Worm (Caenorhabditis elegans) whole organism, L4 larva: Measurements from ENCODE around the gene C27C12.4.

Source experiments
- D1046.2 ChIP-seq: fragments of 200-800 bp; sonication (Bioruptor generic); IDR thresholded peaks from 2 replicates; pipeline ENCODE4 v1.3.6; 2022; ENCODE audit warnings: missing genetic modification characterization, missing compliant biosample characterization
- F26F4.8 ChIP-seq: fragments of 200-800 bp; sonication (Bioruptor generic); conservative IDR thresholded peaks from 2 replicates; pipeline ENCODE4 v1.3.6; 2022; ENCODE audit warnings: missing genetic modification characterization, missing compliant biosample characterization
- F44E2.7 ChIP-seq: fragments of 200-800 bp; sonication (Bioruptor generic); IDR thresholded peaks from 2 replicates; pipeline ENCODE4 v2.1.2; 2022; ENCODE audit warnings: missing genetic modification characterization, missing compliant biosample characterization
- Y48G9A.11 ChIP-seq: fragments of 200-800 bp; sonication (Bioruptor generic); IDR thresholded peaks from 2 replicates; pipeline ENCODE4 v1.3.6; 2022; ENCODE audit warnings: missing genetic modification reagents, missing genetic modification characterization, missing compliant biosample characterization
- Y5F2A.4 ChIP-seq: fragments of 200-800 bp; sonication (Bioruptor generic); optimal IDR thresholded peaks from 2 replicates; lab custom pipeline; 2018; ENCODE audit warnings: mild to moderate bottlenecking, missing genetic modification characterization, missing compliant biosample characterization
- ZK546.5 ChIP-seq, 2 experiments: sonication (generic microtip); optimal IDR thresholded peaks; 2 replicates each; lab custom pipeline; 2017; ENCODE audit warnings: missing biosample characterization in 2 of 2, missing genetic modification characterization in 2 of 2
- aha-1 ChIP-seq: fragments of 150-350 bp; peaks from one replicate; lab custom pipeline; 2014; ENCODE audit warnings: missing biosample characterization, missing genetic modification characterization
- aly-2 ChIP-seq: sonication (generic microtip); optimal IDR thresholded peaks from 2 replicates; lab custom pipeline; 2018; ENCODE audit warnings: missing biosample characterization, missing genetic modification characterization
- ceh-20 ChIP-seq: fragments of 200-800 bp; sonication (Bioruptor generic); IDR thresholded peaks from 2 replicates; pipeline ENCODE4 v1.3.6; 2022; ENCODE audit warnings: missing genetic modification reagents, missing genetic modification characterization, missing compliant biosample characterization
- ceh-32 ChIP-seq: sonication (generic microtip); optimal IDR thresholded peaks from 2 replicates; lab custom pipeline; 2016; ENCODE audit warnings: mild to moderate bottlenecking, missing genetic modification characterization, missing compliant biosample characterization; ENCODE audit not compliant: poor library complexity
- ceh-82 ChIP-seq: sonication (generic microtip); optimal IDR thresholded peaks from 2 replicates; lab custom pipeline; 2017; ENCODE audit warnings: missing biosample characterization, missing genetic modification characterization
- ces-1 ChIP-seq: fragments of 150-350 bp; sonication (generic microtip); optimal IDR thresholded peaks from 4 replicates; lab custom pipeline; 2014; ENCODE audit warnings: missing biosample characterization, missing genetic modification reagents, missing genetic modification characterization
- ctbp-1 ChIP-seq: fragments of 200-800 bp; sonication (Bioruptor generic); IDR thresholded peaks from 2 replicates; pipeline ENCODE4 v1.3.6; 2022; ENCODE audit warnings: missing genetic modification reagents, missing genetic modification characterization, missing compliant biosample characterization
- daf-16 ChIP-seq, 3 experiments: sonication (generic microtip); optimal IDR thresholded peaks; 2 replicates each; lab custom pipeline; 2016 to 2017; ENCODE audit warnings: missing genetic modification characterization in 3 of 3, missing genetic modification reagents in 3 of 3, mild to moderate bottlenecking in 2 of 3, missing compliant biosample characterization in 2 of 3, missing biosample characterization in 1 of 3, moderate library complexity in 1 of 3
- daf-19 ChIP-seq: fragments of 200-800 bp; sonication (Bioruptor generic); conservative IDR thresholded peaks from 2 replicates; pipeline ENCODE4 v1.3.6; 2022; ENCODE audit warnings: missing genetic modification characterization, missing compliant biosample characterization
- dmd-8 ChIP-seq: fragments of 200-800 bp; sonication (Bioruptor generic); IDR thresholded peaks from 2 replicates; pipeline ENCODE4 v1.3.6; 2022; ENCODE audit warnings: missing genetic modification characterization, missing compliant biosample characterization
- duxl-1 ChIP-seq: sonication (generic microtip); optimal IDR thresholded peaks from 2 replicates; lab custom pipeline; 2016; ENCODE audit warnings: mild to moderate bottlenecking, missing genetic modification characterization, moderate library complexity, missing compliant biosample characterization; ENCODE audit not compliant: poor library complexity
- egl-27 ChIP-seq: sonication (generic microtip); optimal IDR thresholded peaks from 3 replicates; lab custom pipeline; 2017; ENCODE audit warnings: missing biosample characterization, missing genetic modification reagents, missing genetic modification characterization
- fkh-10 ChIP-seq: fragments of 150-350 bp; optimal IDR thresholded peaks from 2 replicates; lab custom pipeline; 2014; ENCODE audit warnings: missing biosample characterization, missing genetic modification reagents, missing genetic modification characterization
- hlh-11 ChIP-seq: fragments of 200-800 bp; sonication (Bioruptor generic); optimal IDR thresholded peaks from 2 replicates; lab custom pipeline; 2018; ENCODE audit warnings: mild to moderate bottlenecking, missing genetic modification characterization, missing compliant biosample characterization
- hlh-30 ChIP-seq: sonication (generic microtip); optimal IDR thresholded peaks from 2 replicates; lab custom pipeline; 2017; ENCODE audit warnings: antibody characterized with exemption, mild to moderate bottlenecking, missing genetic modification characterization, missing compliant biosample characterization; ENCODE audit not compliant: insufficient read depth
- lim-7 ChIP-seq: fragments of 200-800 bp; sonication (Bioruptor generic); IDR thresholded peaks from 2 replicates; pipeline ENCODE4 v1.3.6; 2022; ENCODE audit warnings: missing genetic modification characterization, missing compliant biosample characterization
- lin-1 ChIP-seq: fragments of 200-800 bp; sonication (Bioruptor generic); IDR thresholded peaks from 2 replicates; pipeline ENCODE4 v1.3.6; 2022; ENCODE audit warnings: missing genetic modification reagents, missing genetic modification characterization, missing compliant biosample characterization
- lin-13 ChIP-seq: fragments of 150-350 bp; optimal IDR thresholded peaks from 2 replicates; lab custom pipeline; 2014; ENCODE audit warnings: missing biosample characterization, missing genetic modification reagents, missing genetic modification characterization
- lin-29 ChIP-seq: fragments of 200-800 bp; sonication (Bioruptor generic); IDR thresholded peaks from 2 replicates; pipeline ENCODE4 v1.3.6; 2022; ENCODE audit warnings: missing genetic modification reagents, missing genetic modification characterization, missing compliant biosample characterization
- lin-38 ChIP-seq: fragments of 200-800 bp; sonication (Bioruptor generic); IDR thresholded peaks from 2 replicates; pipeline ENCODE4 v1.3.6; 2022; ENCODE audit warnings: missing genetic modification reagents, missing genetic modification characterization, missing compliant biosample characterization
- lir-3 ChIP-seq: sonication (generic microtip); optimal IDR thresholded peaks from 2 replicates; lab custom pipeline; 2016; ENCODE audit warnings: mild to moderate bottlenecking, missing genetic modification characterization, missing compliant biosample characterization
- lsy-2 ChIP-seq, 2 experiments: fragments of 150-350 bp in 1 of 2; sonication (generic microtip) in 1 of 2; optimal IDR thresholded peaks; 2 replicates each; lab custom pipeline; 2014 to 2017; ENCODE audit warnings: missing biosample characterization in 2 of 2, missing genetic modification characterization in 2 of 2
- madf-5 ChIP-seq, 2 experiments: fragments of 200-800 bp; sonication (Bioruptor generic); IDR thresholded peaks; 2 replicates each; pipeline ENCODE4 v1.3.6; 2022; ENCODE audit warnings: missing compliant biosample characterization in 2 of 2, missing genetic modification characterization in 2 of 2
- mdt-29 ChIP-seq: fragments of 200-800 bp; sonication (Bioruptor generic); IDR thresholded peaks from 2 replicates; pipeline ENCODE4 v1.3.6; 2022; ENCODE audit warnings: missing genetic modification reagents, missing genetic modification characterization, missing compliant biosample characterization
- mep-1 ChIP-seq: fragments of 150-350 bp; sonication (generic microtip); optimal IDR thresholded peaks from 3 replicates; lab custom pipeline; 2014; ENCODE audit warnings: missing biosample characterization, missing genetic modification characterization
- nhr-10 ChIP-seq: fragments of 150-350 bp; optimal IDR thresholded peaks from 2 replicates; lab custom pipeline; 2014; ENCODE audit warnings: missing biosample characterization, missing genetic modification characterization
- nhr-102 ChIP-seq: sonication (generic microtip); optimal IDR thresholded peaks from 2 replicates; lab custom pipeline; 2016; ENCODE audit warnings: mild to moderate bottlenecking, missing genetic modification characterization, moderate library complexity, missing compliant biosample characterization
- nhr-28 ChIP-seq: fragments of 150-350 bp; optimal IDR thresholded peaks from 2 replicates; lab custom pipeline; 2014; ENCODE audit warnings: missing biosample characterization, missing genetic modification characterization
- nhr-6 ChIP-seq: fragments of 150-350 bp; optimal IDR thresholded peaks from 2 replicates; lab custom pipeline; 2014; ENCODE audit warnings: missing biosample characterization, missing genetic modification characterization
- pha-4 ChIP-seq, 2 experiments: fragments of 150-350 bp in 1 of 2; fragments of 200-800 bp in 1 of 2; sonication (Bioruptor generic) in 1 of 2; IDR thresholded peaks in 1 of 2; optimal IDR thresholded peaks in 1 of 2; 2 replicates each; pipeline versions ENCODE4 v1.3.6 to Lab custom; 2014 to 2022; ENCODE audit warnings: missing genetic modification characterization in 2 of 2, missing genetic modification reagents in 2 of 2, missing biosample characterization in 1 of 2, missing compliant biosample characterization in 1 of 2
- pqm-1 ChIP-seq: sonication (generic microtip); optimal IDR thresholded peaks from 2 replicates; lab custom pipeline; 2017; ENCODE audit warnings: missing biosample characterization, missing genetic modification characterization
- rbr-2 ChIP-seq: sonication (generic microtip); optimal IDR thresholded peaks from 2 replicates; lab custom pipeline; 2016; ENCODE audit warnings: missing genotype, missing genetic modification characterization, missing compliant biosample characterization
- set-16 ChIP-seq: fragments of 200-800 bp; sonication (Bioruptor generic); IDR thresholded peaks from 2 replicates; pipeline ENCODE4 v1.3.6; 2022; ENCODE audit warnings: missing genetic modification reagents, missing genetic modification characterization, missing compliant biosample characterization
- skn-1 ChIP-seq: fragments of 150-350 bp; optimal IDR thresholded peaks from 2 replicates; lab custom pipeline; 2014; ENCODE audit warnings: missing biosample characterization, missing genetic modification characterization
- spr-1 ChIP-seq: sonication (generic microtip); optimal IDR thresholded peaks from 2 replicates; lab custom pipeline; 2016; ENCODE audit warnings: mild to moderate bottlenecking, missing genetic modification characterization, missing compliant biosample characterization
- tag-97 ChIP-seq: fragments of 200-800 bp; sonication (Bioruptor generic); IDR thresholded peaks from 2 replicates; pipeline ENCODE4 v1.3.6; 2022; ENCODE audit warnings: missing genetic modification characterization, missing compliant biosample characterization
- unc-130 ChIP-seq: sonication (generic microtip); optimal IDR thresholded peaks from 2 replicates; lab custom pipeline; 2016; ENCODE audit warnings: missing genetic modification reagents, missing genetic modification characterization, missing compliant biosample characterization
- unc-62 ChIP-seq, 3 experiments: fragments of 150-350 bp in 1 of 3; sonication (generic microtip); optimal IDR thresholded peaks in 2 of 3; peaks in 1 of 3; 1 replicate in 1 of 3; 2 replicates in 2 of 3; lab custom pipeline; 2014 to 2017; ENCODE audit warnings: missing biosample characterization in 3 of 3, missing genetic modification characterization in 3 of 3, missing genetic modification reagents in 3 of 3, missing genotype in 1 of 3
- vab-7 ChIP-seq: fragments of 200-800 bp; sonication (Bioruptor generic); IDR thresholded peaks from 2 replicates; pipeline ENCODE4 v1.3.6; 2022; ENCODE audit warnings: missing genetic modification reagents, missing genetic modification characterization, missing compliant biosample characterization
- zfp-3 ChIP-seq: fragments of 200-800 bp; sonication (Bioruptor generic); conservative IDR thresholded peaks from 2 replicates; pipeline ENCODE4 v1.3.6; 2022; ENCODE audit warnings: missing genetic modification reagents, missing genetic modification characterization, missing compliant biosample characterization
- zip-11 ChIP-seq: fragments of 200-800 bp; sonication (Bioruptor generic); IDR thresholded peaks from 2 replicates; pipeline ENCODE4 v1.3.6; 2022; ENCODE audit warnings: missing genetic modification characterization, missing compliant biosample characterization

The C27C12.4 gene

ce11 chrX:14841030-14841429, 12.9 kb upstream of the C27C12.4 start (continued):
- no peak for TF ChIP-seq lir-3 (tag; lab: Kevin White, UChicago)
- no peak for TF ChIP-seq aly-2 (tag; lab: Kevin White, UChicago)

DNA sequence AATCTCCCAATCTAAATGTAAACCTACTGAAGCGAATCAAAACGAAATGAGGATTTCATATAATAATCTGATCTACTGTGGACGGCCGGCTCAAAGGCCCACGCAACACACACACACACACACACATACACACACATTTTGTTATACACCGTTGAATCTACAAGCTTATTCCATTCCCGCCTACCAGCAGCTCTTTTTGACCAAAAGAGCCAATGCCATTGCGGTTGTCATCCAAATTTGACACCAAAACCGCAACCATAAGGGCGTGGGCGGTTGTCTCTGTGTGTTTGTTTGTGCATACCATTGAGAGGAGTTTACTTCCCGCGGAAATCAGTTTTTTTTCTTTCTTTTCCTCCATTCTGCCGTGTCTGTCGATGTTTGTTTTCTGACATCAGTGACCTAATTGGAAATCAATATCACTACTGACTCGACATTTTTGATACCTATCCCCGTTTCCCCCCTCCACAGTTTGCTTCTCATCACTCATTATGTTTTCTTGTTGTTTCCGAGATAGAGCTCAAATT, 11.0 kb upstream of the C27C12.4 start:
- no peak for TF ChIP-seq mdt-29 (GFP tag; lab: Robert Waterston, UW)
- TF ChIP-seq D1046.2 (GFP tag; lab: Robert Waterston, UW), result no peak
- TF ChIP-seq nhr-6, result no peak
- no peak for TF ChIP-seq pha-4 (GFP tag; IDR thresholded peaks at IDR 0.05; lab: Robert Waterston, UW)
- peak; percentile 77 for TF ChIP-seq pha-4 (tag; optimal IDR thresholded peaks at IDR 0.05; lab: Kevin White, UChicago)
- no peak for TF ChIP-seq lin-29 (GFP tag; lab: Robert Waterston, UW)
- TF ChIP-seq lin-38 (GFP tag; lab: Robert Waterston, UW), result no peak
- no peak for TF ChIP-seq F44E2.7 (GFP tag; lab: Robert Waterston, UW)
- no peak for TF ChIP-seq Y48G9A.11 (GFP tag; lab: Robert Waterston, UW)
- TF ChIP-seq skn-1 (tag; lab: Kevin White, UChicago), result no peak
- no peak for TF ChIP-seq unc-62 (GFP tag; optimal IDR thresholded peaks at IDR 0.05 in 1 of 2; lab: Kevin White, UChicago)
- TF ChIP-seq unc-62 (tag; optimal IDR thresholded peaks at IDR 0.05; lab: Kevin White, UChicago), result no peak
- TF ChIP-seq daf-16 (GFP tag; optimal IDR thresholded peaks at IDR 0.05; lab: Kevin White, UChicago), result no peak
- peak; percentile 15 for TF ChIP-seq daf-16 (tag; optimal IDR thresholded peaks at IDR 0.05; lab: Kevin White, UChicago)
- no peak for TF ChIP-seq set-16 (GFP tag; lab: Robert Waterston, UW)
- no peak for TF ChIP-seq lim-7
- peak; percentile 96 for TF ChIP-seq aha-1 (tag; lab: Kevin White, UChicago)
- no peak for TF ChIP-seq hlh-30

ce11 chrX:14844481-14844880, 9.4 kb upstream of the C27C12.4 start:
- TF ChIP-seq lir-3 (tag; lab: Kevin White, UChicago) (no peak), zfp-3 (GFP tag; lab: Robert Waterston, UW) (no peak), daf-19 (GFP tag; lab: Robert Waterston, UW) (no peak), mep-1 (tag; lab: Kevin White, UChicago) (no peak), nhr-102 (no peak), daf-16 (GFP tag; optimal IDR thresholded peaks at IDR 0.05; lab: Kevin White, UChicago) (no peak), daf-16 (tag; optimal IDR thresholded peaks at IDR 0.05; lab: Kevin White, UChicago) (peak; percentile 45), tag-97 (GFP tag; lab: Robert Waterston, UW) (no peak), lin-1 (GFP tag; lab: Robert Waterston, UW) (no peak), ceh-20 (GFP tag; lab: Robert Waterston, UW) (no peak), vab-7 (GFP tag; lab: Robert Waterston, UW) (no peak), duxl-1 (tag; lab: Kevin White, UChicago) (no peak), pqm-1 (tag; lab: Kevin White, UChicago) (peak; percentile 60), aha-1 (tag; lab: Kevin White, UChicago) (peak; percentile 87), ctbp-1 (GFP tag; lab: Robert Waterston, UW) (no peak), zip-11 (GFP tag; lab: Robert Waterston, UW) (no peak), egl-27 (tag; lab: Kevin White, UChicago) (no peak), dmd-8 (GFP tag; lab: Robert Waterston, UW) (no peak), unc-130 (GFP tag; lab: Kevin White, UChicago) (no peak), spr-1 (tag; lab: Kevin White, UChicago) (no peak), nhr-28 (tag; lab: Kevin White, UChicago) (peak; percentile 29), rbr-2 (tag; lab: Kevin White, UChicago) (no peak), ces-1 (no peak), mdt-29 (GFP tag; lab: Robert Waterston, UW) (no peak), ZK546.5 (tag; optimal IDR thresholded peaks at IDR 0.05; lab: Kevin White, UChicago) (no peak), ceh-32 (no peak), ceh-82 (tag; lab: Kevin White, UChicago) (no peak), lin-13 (no peak), hlh-11 (tag; lab: Kevin White, UChicago) (peak; percentile 41), F26F4.8 (no peak), lsy-2 (tag; optimal IDR thresholded peaks at IDR 0.05; lab: Kevin White, UChicago) (no peak), fkh-10 (no peak), nhr-10 (tag; lab: Kevin White, UChicago) (no peak), madf-5 (GFP tag; IDR thresholded peaks at IDR 0.05; lab: Robert Waterston, UW) (no peak), Y5F2A.4 (GFP tag; lab: Kevin White, UChicago) (no peak)
